Worm (Caenorhabditis elegans) whole organism, L3 larva: ENCODE results near the gene gcp-2.2.

Experiments used
- R02D3.7 ChIP-seq: fragments of 150-350 bp; optimal IDR thresholded peaks from 2 replicates; lab custom pipeline; 2014; ENCODE audit warnings: missing biosample characterization, missing genetic modification characterization
- ZK546.5 ChIP-seq: sonication (generic microtip); optimal IDR thresholded peaks from 2 replicates; lab custom pipeline; 2017; ENCODE audit warnings: missing biosample characterization, missing genetic modification characterization
- daf-12 ChIP-seq: fragments of 150-350 bp; optimal IDR thresholded peaks from 2 replicates; lab custom pipeline; 2014; ENCODE audit warnings: missing biosample characterization, missing genetic modification reagents, missing genetic modification characterization
- elt-1 ChIP-seq: fragments of 150-350 bp; optimal IDR thresholded peaks from 2 replicates; lab custom pipeline; 2014; ENCODE audit warnings: missing biosample characterization, missing genetic modification characterization
- jun-1 ChIP-seq: fragments of 150-350 bp; optimal IDR thresholded peaks from 2 replicates; lab custom pipeline; 2014; ENCODE audit warnings: missing biosample characterization, missing genetic modification reagents, missing genetic modification characterization

ce11 chrX:11523704-11524103 lies 13.8 kb upstream of the gcp-2.2 start:
- TF ChIP-seq R02D3.7 (tag; lab: Kevin White, UChicago) (no peak), ZK546.5 (tag; lab: Kevin White, UChicago) (no peak), jun-1 (tag; lab: Kevin White, UChicago) (no peak), elt-1 (tag; lab: Kevin White, UChicago) (no peak), daf-12 (tag; lab: Kevin White, UChicago) (no peak)
